Fruit fly (Drosophila melanogaster) S2 (cell line): ENCODE data around the gene Herc4.

ENCODE experiments used
- CG8478 ChIP-seq: fragments of >200 bp; optimal IDR thresholded peaks from 2 replicates; lab custom pipeline; 2018
- CTCF ChIP-seq, 2 experiments: fragments of >200 bp; optimal IDR thresholded peaks; 2 replicates each; lab custom pipeline; 2018

DNA sequence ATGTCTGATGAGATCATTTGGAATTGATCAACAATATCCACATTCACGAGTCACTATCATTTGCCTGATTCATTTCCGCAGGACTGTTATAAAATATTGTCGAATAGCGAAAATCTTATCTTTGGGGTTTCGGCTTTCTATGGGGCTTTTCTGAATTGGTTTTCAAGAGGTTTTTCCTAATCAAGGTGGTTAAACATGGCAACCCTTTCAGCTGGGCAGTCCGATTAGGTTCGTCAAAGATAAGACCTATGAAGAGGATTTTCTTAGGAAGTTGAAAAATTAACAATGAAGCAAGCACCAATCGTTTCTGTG lies 12.1 kb downstream of the Herc4 start:
- TF ChIP-seq CG8478 (lab: Kevin White, UChicago), result no peak
- TF ChIP-seq CTCF (optimal IDR thresholded peaks at IDR 0.05; lab: Kevin White, UChicago), result no peak
